Worm (Caenorhabditis elegans) whole organism, L1 larva: ENCODE results near the gene lin-14.
A peak's percentile ranks its signal among the peaks of the same experiment; 100 is the strongest.

Source experiments
- C16A3.4 ChIP-seq: fragments of 150-350 bp; optimal IDR thresholded peaks from 2 replicates; lab custom pipeline; 2014; ENCODE audit warnings: missing biosample characterization, missing genetic modification characterization
- F16B12.6 ChIP-seq: fragments of 150-350 bp; optimal IDR thresholded peaks from 2 replicates; lab custom pipeline; 2014; ENCODE audit warnings: missing biosample characterization, missing genetic modification characterization
- Y116A8C.19 ChIP-seq: sonication (generic microtip); optimal IDR thresholded peaks from 2 replicates; lab custom pipeline; 2016; ENCODE audit warnings: missing compliant biosample characterization, missing genetic modification characterization, borderline replicate concordance
- alr-1 ChIP-seq: fragments of 200-800 bp; sonication (Bioruptor generic); optimal IDR thresholded peaks from 2 replicates; lab custom pipeline; 2018; ENCODE audit warnings: borderline replicate concordance, mild to moderate bottlenecking, missing genetic modification characterization, missing compliant biosample characterization
- ceh-63 ChIP-seq: fragments of 200-800 bp; sonication (Bioruptor generic); optimal IDR thresholded peaks from 2 replicates; lab custom pipeline; 2018; ENCODE audit warnings: mild to moderate bottlenecking, missing genetic modification characterization, missing compliant biosample characterization
- ceh-82 ChIP-seq, 3 experiments: fragments of 150-350 bp in 1 of 3; sonication (generic microtip) in 2 of 3; optimal IDR thresholded peaks; 2 replicates each; lab custom pipeline; 2014 to 2017; ENCODE audit warnings: missing biosample characterization in 3 of 3, missing genetic modification characterization in 3 of 3
- ceh-88 ChIP-seq: fragments of 200-800 bp; sonication (Bioruptor generic); IDR thresholded peaks from 2 replicates; pipeline ENCODE4 v1.3.6; 2022; ENCODE audit warnings: missing genetic modification characterization, missing compliant biosample characterization
- ceh-90 ChIP-seq: sonication (generic microtip); optimal IDR thresholded peaks from 2 replicates; lab custom pipeline; 2016; ENCODE audit warnings: missing genetic modification characterization, missing compliant biosample characterization
- ces-1 ChIP-seq: fragments of 150-350 bp; optimal IDR thresholded peaks from 2 replicates; lab custom pipeline; 2014; ENCODE audit warnings: missing biosample characterization, missing genetic modification reagents, missing genetic modification characterization
- dpl-1 ChIP-seq, 3 experiments: fragments of 150-350 bp in 2 of 3; sonication (generic microtip) in 1 of 3; optimal IDR thresholded peaks; 2 replicates each; lab custom pipeline; 2014 to 2017; ENCODE audit warnings: missing biosample characterization in 3 of 3, missing genetic modification characterization in 3 of 3, missing genetic modification reagents in 3 of 3
- dsc-1 ChIP-seq: sonication (generic microtip); optimal IDR thresholded peaks from 2 replicates; lab custom pipeline; 2016; ENCODE audit warnings: mild to moderate bottlenecking, missing genetic modification characterization, missing compliant biosample characterization
- efl-1 ChIP-seq, 4 experiments: fragments of 150-350 bp; optimal IDR thresholded peaks in 3 of 4; peaks in 1 of 4; 1 replicate in 1 of 4; 2 replicates in 3 of 4; lab custom pipeline; 2014; ENCODE audit warnings: missing biosample characterization in 2 of 4, missing genetic modification characterization in 2 of 4, missing genetic modification reagents in 2 of 4
- egl-13 ChIP-seq: sonication (generic microtip); optimal IDR thresholded peaks from 2 replicates; lab custom pipeline; 2016; ENCODE audit warnings: missing genotype, missing genetic modification reagents, missing genetic modification characterization, missing compliant biosample characterization
- elt-3 ChIP-seq, 6 experiments: fragments of 150-350 bp in 1 of 6; sonication (generic microtip); optimal IDR thresholded peaks; 2 replicates each; lab custom pipeline; 2017 to 2018; ENCODE audit warnings: missing biosample characterization in 6 of 6, missing genetic modification characterization in 6 of 6, inconsistent platforms in 1 of 6
- fkh-4 ChIP-seq: sonication (generic microtip); optimal IDR thresholded peaks from 2 replicates; lab custom pipeline; 2016; ENCODE audit warnings: missing compliant biosample characterization, missing genetic modification characterization, borderline replicate concordance
- fkh-8 ChIP-seq: sonication (generic microtip); optimal IDR thresholded peaks from 2 replicates; lab custom pipeline; 2016; ENCODE audit warnings: mild to moderate bottlenecking, missing genetic modification characterization, missing compliant biosample characterization
- grh-1 ChIP-seq: fragments of 200-800 bp; sonication (Bioruptor generic); IDR thresholded peaks from 2 replicates; pipeline ENCODE4 v1.3.6; 2022; ENCODE audit warnings: missing genetic modification reagents, missing genetic modification characterization, missing compliant biosample characterization
- hpl-2 ChIP-seq: fragments of 150-350 bp; optimal IDR thresholded peaks from 2 replicates; lab custom pipeline; 2014; ENCODE audit warnings: missing biosample characterization, missing genetic modification reagents, missing genetic modification characterization
- lir-3 ChIP-seq: sonication (generic microtip); optimal IDR thresholded peaks from 2 replicates; lab custom pipeline; 2016; ENCODE audit warnings: mild to moderate bottlenecking, missing genetic modification characterization, moderate library complexity, missing compliant biosample characterization; ENCODE audit not compliant: poor library complexity
- mab-9 ChIP-seq: fragments of 200-800 bp; sonication (Bioruptor generic); IDR thresholded peaks from 2 replicates; pipeline ENCODE4 v1.3.6; 2022; ENCODE audit warnings: missing genetic modification reagents, missing genetic modification characterization, missing compliant biosample characterization
- mef-2 ChIP-seq: fragments of 150-350 bp; optimal IDR thresholded peaks from 2 replicates; lab custom pipeline; 2014; ENCODE audit warnings: missing biosample characterization, missing genetic modification characterization
- nhr-11 ChIP-seq: fragments of 150-350 bp; optimal IDR thresholded peaks from 2 replicates; lab custom pipeline; 2014; ENCODE audit warnings: missing biosample characterization, missing genetic modification characterization
- nhr-12 ChIP-seq: sonication (generic microtip); optimal IDR thresholded peaks from 2 replicates; lab custom pipeline; 2017; ENCODE audit warnings: missing biosample characterization, missing genetic modification characterization
- nhr-28 ChIP-seq: fragments of 150-350 bp; optimal IDR thresholded peaks from 2 replicates; lab custom pipeline; 2014; ENCODE audit warnings: missing biosample characterization, missing genetic modification characterization
- nhr-47 ChIP-seq: sonication (generic microtip); optimal IDR thresholded peaks from 2 replicates; lab custom pipeline; 2016; ENCODE audit warnings: mild to moderate bottlenecking, missing genetic modification characterization, moderate library complexity, missing compliant biosample characterization
- nhr-76 ChIP-seq: sonication (generic microtip); optimal IDR thresholded peaks from 2 replicates; lab custom pipeline; 2017; ENCODE audit warnings: missing biosample characterization, missing genetic modification characterization
- nhr-77 ChIP-seq: fragments of 150-350 bp; optimal IDR thresholded peaks from 2 replicates; lab custom pipeline; 2014; ENCODE audit warnings: missing biosample characterization, missing genetic modification characterization
- nhr-84 ChIP-seq: sonication (generic microtip); optimal IDR thresholded peaks from 2 replicates; lab custom pipeline; 2017; ENCODE audit warnings: missing biosample characterization, missing genetic modification characterization
- pqm-1 ChIP-seq: sonication (generic microtip); optimal IDR thresholded peaks from 3 replicates; lab custom pipeline; 2017; ENCODE audit warnings: missing biosample characterization, missing genetic modification characterization
- snpc-4 ChIP-seq: fragments of 150-350 bp; optimal IDR thresholded peaks from 2 replicates; lab custom pipeline; 2014; ENCODE audit warnings: missing biosample characterization, missing genetic modification characterization
- snu-23 ChIP-seq: sonication (generic microtip); optimal IDR thresholded peaks from 2 replicates; lab custom pipeline; 2016; ENCODE audit warnings: missing genetic modification characterization, missing compliant biosample characterization
- sptf-1 ChIP-seq: fragments of 150-350 bp; optimal IDR thresholded peaks from 2 replicates; lab custom pipeline; 2014; ENCODE audit warnings: missing biosample characterization, missing genetic modification characterization
- swsn-7 ChIP-seq: sonication (generic microtip); optimal IDR thresholded peaks from 2 replicates; lab custom pipeline; 2016; ENCODE audit warnings: missing genetic modification characterization, missing compliant biosample characterization
- unc-86 ChIP-seq: sonication (generic microtip); optimal IDR thresholded peaks from 2 replicates; lab custom pipeline; 2016; ENCODE audit warnings: missing genetic modification characterization, missing compliant biosample characterization
- xbp-1 ChIP-seq: sonication (generic microtip); optimal IDR thresholded peaks from 2 replicates; lab custom pipeline; 2016; ENCODE audit warnings: missing genetic modification characterization, missing compliant biosample characterization
- zag-1 ChIP-seq: fragments of 150-350 bp; optimal IDR thresholded peaks from 2 replicates; lab custom pipeline; 2014; ENCODE audit warnings: missing biosample characterization, missing genetic modification characterization
- zip-4 ChIP-seq: fragments of 200-800 bp; sonication (Bioruptor generic); optimal IDR thresholded peaks from 2 replicates; lab custom pipeline; 2018; ENCODE audit warnings: mild to moderate bottlenecking, missing genetic modification characterization, moderate library complexity, missing compliant biosample characterization
- ztf-11 ChIP-seq, 2 experiments: sonication (generic microtip); optimal IDR thresholded peaks; 2 replicates each; lab custom pipeline; 2016 to 2017; ENCODE audit warnings: missing genetic modification characterization in 2 of 2, missing biosample characterization in 1 of 2, missing compliant biosample characterization in 1 of 2

The lin-14 gene

DNA sequence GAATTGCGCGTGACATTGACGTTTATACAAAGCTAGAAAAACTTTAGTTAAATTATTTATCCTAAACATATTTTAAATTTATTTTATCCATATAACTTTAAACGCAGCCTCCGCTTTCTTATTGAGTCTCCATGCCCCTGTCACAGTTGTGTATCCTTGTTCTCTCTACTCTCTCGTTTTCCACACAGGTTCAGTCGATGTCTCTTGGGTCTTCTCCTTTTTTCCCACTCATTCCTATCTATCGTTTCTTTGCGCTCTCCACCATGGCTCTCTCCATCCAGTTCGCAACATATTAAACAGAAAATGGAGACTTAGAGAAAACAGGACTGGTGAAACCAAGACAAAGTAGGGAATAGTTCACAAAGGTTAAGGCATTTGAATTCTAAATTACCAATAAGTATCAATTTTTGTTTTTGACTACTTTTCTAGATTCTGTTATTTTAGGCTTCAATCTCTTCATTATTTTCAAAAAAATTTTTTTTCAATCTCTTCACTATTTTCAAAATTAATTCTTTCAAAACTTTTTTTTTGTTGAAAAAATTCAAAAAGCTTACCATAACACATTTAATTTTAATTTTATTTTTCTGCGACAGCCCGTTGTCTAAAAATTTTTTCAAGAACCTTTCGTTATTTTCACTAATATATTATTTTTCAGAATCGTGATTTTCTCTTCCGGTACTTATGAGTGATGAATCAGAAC, 56.8 kb downstream of the lin-14 start, which contains the start of gene sdc-2 (continued):
- TF ChIP-seq nhr-28 (tag; lab: Kevin White, UChicago) = no peak
- peak; percentile 32 for TF ChIP-seq unc-86 (tag; lab: Kevin White, UChicago)
- TF ChIP-seq ztf-11 (tag; optimal IDR thresholded peaks at IDR 0.05; lab: Kevin White, UChicago) = peak in 1 of 2 experiments; percentile 7
- peak in 3 of 6 experiments; percentile 6 to 68 (median 40) for TF ChIP-seq elt-3 (tag; optimal IDR thresholded peaks at IDR 0.05; lab: Kevin White, UChicago)
- TF ChIP-seq zag-1 = no peak
- TF ChIP-seq pqm-1 (tag; lab: Kevin White, UChicago) = no peak
- TF ChIP-seq efl-1 (optimal IDR thresholded peaks at IDR 0.05; lab: Kevin White, UChicago) = peak; percentile 44 to 47
- no peak for TF ChIP-seq efl-1 (GFP tag; optimal IDR thresholded peaks at IDR 0.05 in 1 of 2; lab: Kevin White, UChicago)
- TF ChIP-seq fkh-8 (tag; lab: Kevin White, UChicago) = peak; percentile 63
- TF ChIP-seq ces-1 (GFP tag; lab: Kevin White, UChicago) = no peak
- TF ChIP-seq C16A3.4 (tag; lab: Kevin White, UChicago) = peak; percentile 90
- TF ChIP-seq mab-9 (GFP tag; lab: Robert Waterston, UW) = no peak
- no peak for TF ChIP-seq Y116A8C.19
- TF ChIP-seq dsc-1 (tag; lab: Kevin White, UChicago) = peak; percentile 75
- no peak for TF ChIP-seq F16B12.6 (tag; lab: Kevin White, UChicago)
- TF ChIP-seq ceh-90 = no peak
- TF ChIP-seq fkh-4 (tag; lab: Kevin White, UChicago) = no peak
- TF ChIP-seq ceh-63 (GFP tag; lab: Kevin White, UChicago) = no peak
- TF ChIP-seq dpl-1 (GFP tag; optimal IDR thresholded peaks at IDR 0.05; lab: Kevin White, UChicago) = no peak
- no peak for TF ChIP-seq nhr-84 (tag; lab: Kevin White, UChicago)
- no peak for TF ChIP-seq grh-1 (GFP tag; lab: Robert Waterston, UW)
- peak; percentile 49 for TF ChIP-seq lir-3 (tag; lab: Kevin White, UChicago)
- TF ChIP-seq nhr-77 (tag; lab: Kevin White, UChicago) = peak; percentile 85
- no peak for TF ChIP-seq hpl-2 (GFP tag; lab: Kevin White, UChicago)
- TF ChIP-seq swsn-7 (tag; lab: Kevin White, UChicago) = peak; percentile 68
- TF ChIP-seq xbp-1 (tag; lab: Kevin White, UChicago) = peak; percentile 30
- peak; percentile 53 for TF ChIP-seq egl-13 (tag; lab: Kevin White, UChicago)
- peak in 2 of 3 experiments; percentile 69 to 73 for TF ChIP-seq ceh-82 (tag; optimal IDR thresholded peaks at IDR 0.05; lab: Kevin White, UChicago)
- no peak for TF ChIP-seq mef-2 (tag; lab: Kevin White, UChicago)
- TF ChIP-seq sptf-1 (tag; lab: Kevin White, UChicago) = no peak
- TF ChIP-seq nhr-47 = peak; percentile 82
- TF ChIP-seq nhr-76 = no peak
- no peak for TF ChIP-seq nhr-12 (tag; lab: Kevin White, UChicago)

DNA sequence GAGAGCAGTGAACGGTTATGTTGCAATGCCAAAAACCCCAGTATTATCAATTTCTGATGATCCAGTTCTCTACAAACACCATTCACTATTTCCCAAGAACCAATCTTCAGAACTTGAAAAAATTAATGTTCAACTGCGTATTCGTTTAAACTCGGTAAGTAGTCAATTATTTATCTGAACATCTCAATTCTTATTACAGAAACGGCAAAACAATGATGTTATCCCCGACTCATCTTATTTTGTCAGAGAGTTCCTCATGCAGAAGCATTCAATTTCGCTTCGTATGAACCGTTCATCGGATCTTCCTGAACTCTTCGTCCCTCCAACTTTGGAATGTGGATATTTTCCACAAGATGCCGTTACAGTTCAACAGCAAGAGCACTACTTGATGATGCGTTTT, 58.3 kb downstream of the lin-14 start:
- no peak for TF ChIP-seq snpc-4 (tag; lab: Kevin White, UChicago)
- TF ChIP-seq alr-1 (tag; lab: Kevin White, UChicago) = no peak
- no peak for TF ChIP-seq unc-86 (tag; lab: Kevin White, UChicago)
- no peak for TF ChIP-seq ztf-11 (tag; optimal IDR thresholded peaks at IDR 0.05; lab: Kevin White, UChicago)
- no peak for TF ChIP-seq ceh-88 (GFP tag; lab: Robert Waterston, UW)
- TF ChIP-seq zip-4 (GFP tag; lab: Kevin White, UChicago) = no peak
- no peak for TF ChIP-seq mab-9 (GFP tag; lab: Robert Waterston, UW)
- no peak for TF ChIP-seq nhr-84 (tag; lab: Kevin White, UChicago)
- no peak for TF ChIP-seq swsn-7 (tag; lab: Kevin White, UChicago)
- no peak for TF ChIP-seq nhr-11
- TF ChIP-seq snu-23 (GFP tag; lab: Kevin White, UChicago) = no peak
- no peak for TF ChIP-seq egl-13 (tag; lab: Kevin White, UChicago)
